Worm (Caenorhabditis elegans): ENCODE results near the gene xbp-1.
A peak's percentile ranks its signal among the peaks of the same experiment; 100 is the strongest.

The xbp-1 gene

ce11 chrIII:4193659-4194103, at the start of gene xbp-1:
xbp-1 (plus strand) TSS chrIII:4193809.
- TF ChIP-seq ceh-20 (GFP tag; IDR thresholded peaks at IDR 0.05) (peak; percentile 77), mdl-1 (tag; optimal IDR thresholded peaks at IDR 0.05) (peak; percentile 74 to 93), egl-27 (tag; optimal IDR thresholded peaks at IDR 0.05) (peak; percentile 5), unc-130 (GFP tag; optimal IDR thresholded peaks at IDR 0.05) (no peak), spr-1 (tag; optimal IDR thresholded peaks at IDR 0.05) (peak; percentile 30), nhr-237 (tag; optimal IDR thresholded peaks at IDR 0.05) (no peak), daf-16 (GFP tag; optimal IDR thresholded peaks at IDR 0.05) (peak; percentile 15 to 92), daf-16 (tag; optimal IDR thresholded peaks at IDR 0.05) (peak; percentile 99), nhr-76 (tag; optimal IDR thresholded peaks at IDR 0.05) (no peak), lin-39 (tag; optimal IDR thresholded peaks at IDR 0.05) (no peak), ceh-44 (GFP tag; IDR thresholded peaks at IDR 0.05) (no peak), lim-7 (GFP tag; IDR thresholded peaks at IDR 0.05) (no peak), lir-3 (tag; optimal IDR thresholded peaks at IDR 0.05) (no peak), ZK546.5 (tag; optimal IDR thresholded peaks at IDR 0.05) (no peak), ctbp-1 (GFP tag; IDR thresholded peaks at IDR 0.05) (peak; percentile 75; the same call in 1 of the 2 replicates), hif-1 (tag; optimal IDR thresholded peaks at IDR 0.05) (peak; percentile 51 to 87), snpc-4 (tag; optimal IDR thresholded peaks at IDR 0.05) (no peak), zip-2 (tag; optimal IDR thresholded peaks at IDR 0.05) (peak; percentile 78), saeg-2 (GFP tag; IDR thresholded peaks at IDR 0.05) (no peak; the same call in 1 of the 2 replicates), hlh-30 (tag; optimal IDR thresholded peaks at IDR 0.05; ENCODE audit: insufficient read depth) (peak; percentile 94), unc-62 (GFP tag; optimal IDR thresholded peaks at IDR 0.05 in 1 of 2) (peak in 1 of 2 experiments; percentile 86), unc-62 (tag; optimal IDR thresholded peaks at IDR 0.05) (no peak), Y105C5A.15 (GFP tag; IDR thresholded peaks at IDR 0.05) (no peak), zfp-3 (GFP tag; conservative IDR thresholded peaks at IDR 0.05) (peak; percentile 84), sdz-12 (GFP tag; optimal IDR thresholded peaks at IDR 0.05) (peak; percentile 50), daf-8 (GFP tag; IDR thresholded peaks at IDR 0.05) (no peak), attf-4 (tag; optimal IDR thresholded peaks at IDR 0.05) (no peak), F49E8.2 (tag; optimal IDR thresholded peaks at IDR 0.05; ENCODE audit: borderline replicate concordance) (no peak), lsy-2 (tag; optimal IDR thresholded peaks at IDR 0.05) (peak; percentile 82 to 94), nhr-77 (tag; optimal IDR thresholded peaks at IDR 0.05) (peak; percentile 91), tag-97 (GFP tag; IDR thresholded peaks at IDR 0.05) (no peak), tra-1 (GFP tag; IDR thresholded peaks at IDR 0.05) (peak; percentile 81), duxl-1 (tag; optimal IDR thresholded peaks at IDR 0.05; ENCODE audit: poor library complexity) (peak; percentile 4), unc-39 (tag; optimal IDR thresholded peaks at IDR 0.05) (no peak), ceh-62 (tag; optimal IDR thresholded peaks at IDR 0.05) (no peak), mxl-3 (GFP tag; optimal IDR thresholded peaks at IDR 0.05) (peak; percentile 97), ztf-7 (tag; optimal IDR thresholded peaks at IDR 0.05) (peak; percentile 74), T26A8.4 (GFP tag; IDR thresholded peaks at IDR 0.05) (peak; percentile 58), hmg-1.1 (GFP tag; IDR thresholded peaks at IDR 0.05) (peak; percentile 75), dpl-1 (GFP tag; optimal IDR thresholded peaks at IDR 0.05) (peak; percentile 79), nhr-41 (GFP tag; IDR thresholded peaks at IDR 0.05) (peak; percentile 79), dmd-6 (GFP tag; IDR thresholded peaks at IDR 0.05) (peak; percentile 98), F10B5.3 (tag; optimal IDR thresholded peaks at IDR 0.05) (no peak), nhr-25 (tag; optimal IDR thresholded peaks at IDR 0.05; ENCODE audit: borderline replicate concordance, insufficient read depth) (peak; percentile 78), gei-8 (GFP tag; optimal IDR thresholded peaks at IDR 0.05) (no peak), Y75B8A.6 (GFP tag; IDR thresholded peaks at IDR 0.05) (peak; percentile 51; the same call in 1 of the 2 replicates), arid-1 (GFP tag; conservative IDR thresholded peaks at IDR 0.05) (no peak), jun-1 (tag; optimal IDR thresholded peaks at IDR 0.05) (peak; percentile 93), lin-1 (GFP tag; IDR thresholded peaks at IDR 0.05) (peak; percentile 99), ceh-28 (tag; optimal IDR thresholded peaks at IDR 0.05) (no peak), nhr-10 (tag; optimal IDR thresholded peaks at IDR 0.05) (peak; percentile 76), nhr-102 (tag; optimal IDR thresholded peaks at IDR 0.05) (peak; percentile 68)
